Fruit fly (Drosophila melanogaster) whole organism, wandering third instar larva: ENCODE results near the gene CG11975.

Source experiments
- OdsH ChIP-seq: fragments of 200-800 bp; sonication (Bioruptor generic); optimal IDR thresholded peaks from 2 replicates; lab custom pipeline; 2016; ENCODE audit warnings: missing biosample characterization, mild to moderate bottlenecking, missing genetic modification characterization
- h ChIP-seq: fragments of 200-800 bp; sonication (Bioruptor generic); optimal IDR thresholded peaks from 3 replicates; lab custom pipeline; 2016; ENCODE audit warnings: missing biosample characterization, mild to moderate bottlenecking, missing genetic modification characterization
- psq ChIP-seq: fragments of 200-800 bp; sonication (Bioruptor generic); optimal IDR thresholded peaks from 3 replicates; lab custom pipeline; 2017; ENCODE audit warnings: missing biosample characterization, mild to moderate bottlenecking, missing genetic modification characterization, moderate library complexity
- tai ChIP-seq: sonication (Bioruptor generic); optimal IDR thresholded peaks from 2 replicates; lab custom pipeline; 2016; ENCODE audit warnings: missing biosample characterization, missing genetic modification characterization

dm6 chr3R:8984602-8985074 is 8.4 kb upstream of the CG11975 start, which contains the start of gene CG11970:
- peak; percentile 26 for TF ChIP-seq psq
- peak; percentile 24 for TF ChIP-seq OdsH
- TF ChIP-seq h: no peak
- no peak for TF ChIP-seq tai
